Worm (Caenorhabditis elegans) whole organism, L1 larva: ENCODE data around the gene F14F3.5.

ENCODE experiments used
- blmp-1 ChIP-seq: fragments of 150-350 bp; optimal IDR thresholded peaks from 2 replicates; lab custom pipeline; 2014; ENCODE audit warnings: missing biosample characterization, missing genetic modification characterization
- ces-1 ChIP-seq: fragments of 150-350 bp; optimal IDR thresholded peaks from 2 replicates; lab custom pipeline; 2014; ENCODE audit warnings: missing biosample characterization, missing genetic modification reagents, missing genetic modification characterization
- egl-27 ChIP-seq, 2 experiments: fragments of 150-350 bp in 1 of 2; sonication (generic microtip); optimal IDR thresholded peaks; 3 replicates each; lab custom pipeline; 2017 to 2018; ENCODE audit warnings: missing biosample characterization in 2 of 2, missing genetic modification characterization in 2 of 2, missing genetic modification reagents in 2 of 2
- fos-1 ChIP-seq: fragments of 150-350 bp; optimal IDR thresholded peaks from 2 replicates; lab custom pipeline; 2014; ENCODE audit warnings: missing biosample characterization, missing genetic modification characterization
- hlh-17 ChIP-seq: fragments of 200-800 bp; sonication (Bioruptor generic); optimal IDR thresholded peaks from 2 replicates; lab custom pipeline; 2018; ENCODE audit warnings: missing genetic modification characterization, mild to moderate bottlenecking, missing compliant biosample characterization, moderate library complexity, borderline replicate concordance
- lin-15B ChIP-seq: fragments of 150-350 bp; sonication (generic microtip); optimal IDR thresholded peaks from 3 replicates; lab custom pipeline; 2014; ENCODE audit warnings: missing biosample characterization, missing genetic modification characterization
- mdl-1 ChIP-seq, 2 experiments: fragments of 150-350 bp; optimal IDR thresholded peaks; 2 replicates each; lab custom pipeline; 2014 to 2017; ENCODE audit warnings: missing biosample characterization in 2 of 2, missing genetic modification characterization in 2 of 2, inconsistent platforms in 1 of 2
- mep-1 ChIP-seq: fragments of 150-350 bp; optimal IDR thresholded peaks from 2 replicates; lab custom pipeline; 2014; ENCODE audit warnings: missing biosample characterization, missing genetic modification characterization
- nhr-77 ChIP-seq: fragments of 150-350 bp; optimal IDR thresholded peaks from 2 replicates; lab custom pipeline; 2014; ENCODE audit warnings: missing biosample characterization, missing genetic modification characterization
- pqm-1 ChIP-seq: sonication (generic microtip); optimal IDR thresholded peaks from 3 replicates; lab custom pipeline; 2017; ENCODE audit warnings: missing biosample characterization, missing genetic modification characterization
- tbx-2 ChIP-seq: sonication (generic microtip); optimal IDR thresholded peaks from 2 replicates; lab custom pipeline; 2016; ENCODE audit warnings: missing genetic modification characterization, missing compliant biosample characterization
- zag-1 ChIP-seq: fragments of 150-350 bp; optimal IDR thresholded peaks from 2 replicates; lab custom pipeline; 2014; ENCODE audit warnings: missing biosample characterization, missing genetic modification characterization
- ztf-11 ChIP-seq, 2 experiments: sonication (generic microtip); optimal IDR thresholded peaks; 2 replicates each; lab custom pipeline; 2016 to 2017; ENCODE audit warnings: missing genetic modification characterization in 2 of 2, missing biosample characterization in 1 of 2, missing compliant biosample characterization in 1 of 2

ce11 chrX:10532180-10532833, 3.3 kb upstream of the F14F3.5 start:
- TF ChIP-seq pqm-1 (no peak), fos-1 (no peak), zag-1 (tag; lab: Kevin White, UChicago) (no peak), ztf-11 (tag; optimal IDR thresholded peaks at IDR 0.05; lab: Kevin White, UChicago) (no peak), lin-15B (tag; lab: Kevin White, UChicago) (no peak), egl-27 (tag; optimal IDR thresholded peaks at IDR 0.05; lab: Kevin White, UChicago) (no peak), mdl-1 (tag; optimal IDR thresholded peaks at IDR 0.05; lab: Kevin White, UChicago) (no peak), hlh-17 (GFP tag; lab: Kevin White, UChicago) (no peak), mep-1 (tag; lab: Kevin White, UChicago) (no peak), nhr-77 (tag; lab: Kevin White, UChicago) (no peak), blmp-1 (no peak), ces-1 (GFP tag; lab: Kevin White, UChicago) (no peak), tbx-2 (no peak)
